Worm (Caenorhabditis elegans) whole organism, L3 larva: ENCODE measurements around the gene F46G11.4.

Experiments used
- fkh-10 ChIP-seq: sonication (generic microtip); optimal IDR thresholded peaks from 2 replicates; lab custom pipeline; 2017; ENCODE audit warnings: missing biosample characterization, missing genetic modification reagents, missing genetic modification characterization
- nhr-11 ChIP-seq: fragments of 150-350 bp; optimal IDR thresholded peaks from 2 replicates; lab custom pipeline; 2014; ENCODE audit warnings: missing biosample characterization, missing genetic modification characterization
- nhr-237 ChIP-seq: fragments of 150-350 bp; optimal IDR thresholded peaks from 2 replicates; lab custom pipeline; 2014; ENCODE audit warnings: missing biosample characterization, missing genetic modification characterization
- nhr-25 ChIP-seq: sonication (generic microtip); optimal IDR thresholded peaks from 2 replicates; lab custom pipeline; 2017; ENCODE audit warnings: missing biosample characterization, missing genetic modification characterization
- nhr-67 ChIP-seq: fragments of 150-350 bp; optimal IDR thresholded peaks from 2 replicates; lab custom pipeline; 2014; ENCODE audit warnings: missing biosample characterization, missing genetic modification characterization
- nhr-77 ChIP-seq: fragments of 150-350 bp; optimal IDR thresholded peaks from 2 replicates; lab custom pipeline; 2014; ENCODE audit warnings: missing biosample characterization, missing genetic modification characterization
- skn-1 ChIP-seq: fragments of 150-350 bp; optimal IDR thresholded peaks from 2 replicates; lab custom pipeline; 2014; ENCODE audit warnings: missing biosample characterization, missing genetic modification characterization
- unc-62 ChIP-seq: fragments of 150-350 bp; sonication (generic microtip); optimal IDR thresholded peaks from 4 replicates; lab custom pipeline; 2014; ENCODE audit warnings: missing biosample characterization, missing genetic modification reagents, missing genetic modification characterization
- ztf-11 ChIP-seq: fragments of 150-350 bp; optimal IDR thresholded peaks from 2 replicates; lab custom pipeline; 2014; ENCODE audit warnings: missing biosample characterization, missing genetic modification characterization

DNA sequence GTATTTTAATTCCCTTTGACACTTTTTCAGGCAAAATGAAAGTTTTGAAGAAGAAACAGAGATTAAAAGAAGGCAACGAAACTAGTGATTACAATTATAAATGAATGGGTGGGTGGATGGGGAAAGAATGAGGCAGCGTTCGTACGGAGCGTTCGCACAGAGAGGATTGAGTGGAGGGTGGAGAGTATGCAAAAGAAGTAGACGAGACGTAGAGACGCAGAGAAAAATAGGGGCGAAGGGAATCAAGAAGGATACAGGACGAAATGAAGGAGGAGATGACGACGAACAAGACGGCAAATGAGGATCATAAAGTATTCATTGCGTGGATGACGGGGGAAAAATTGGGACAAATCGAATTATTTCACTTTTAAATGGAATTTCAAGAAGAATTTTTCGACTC lies 33.9 kb downstream of the F46G11.4 start:
- TF ChIP-seq unc-62 (no peak), skn-1 (no peak), nhr-11 (no peak), nhr-237 (tag; lab: Kevin White, UChicago) (no peak), ztf-11 (no peak), nhr-67 (tag; lab: Kevin White, UChicago) (no peak), nhr-25 (peak; percentile 2), nhr-77 (no peak), fkh-10 (GFP tag; lab: Kevin White, UChicago) (no peak)
